Worm (Caenorhabditis elegans): Measurements from ENCODE around the gene grl-17.

DNA sequence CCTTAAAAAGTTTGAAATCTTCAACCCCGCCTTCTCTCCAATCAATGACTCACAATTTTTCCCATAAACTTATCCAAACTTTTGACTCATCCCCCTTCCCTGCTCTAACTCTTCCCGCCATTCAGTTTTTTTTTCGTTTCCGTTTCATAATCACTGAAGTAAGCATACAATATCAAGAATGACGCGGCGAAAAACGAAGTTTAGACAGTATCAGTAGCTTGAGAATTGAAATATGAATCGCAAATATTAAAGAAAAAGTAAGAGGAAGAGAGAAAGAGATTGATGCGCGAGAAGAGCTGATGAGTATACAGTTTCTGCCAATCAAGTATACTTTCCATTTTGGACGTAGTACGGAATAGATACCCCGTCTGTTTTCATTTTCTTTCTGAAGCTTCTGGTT is 13.7 kb upstream of the grl-17 start:
- TF ChIP-seq ztf-23 (GFP tag; IDR thresholded peaks at IDR 0.05) (no peak), flt-1 (GFP tag; IDR thresholded peaks at IDR 0.05) (no peak), klf-2 (GFP tag; conservative IDR thresholded peaks at IDR 0.05) (no peak), tab-1 (GFP tag; IDR thresholded peaks at IDR 0.05) (no peak), ref-1 (GFP tag; conservative IDR thresholded peaks at IDR 0.05) (no peak), cog-1 (tag; optimal IDR thresholded peaks at IDR 0.05) (no peak), ztf-29 (GFP tag; IDR thresholded peaks at IDR 0.05) (no peak)
